Worm (Caenorhabditis elegans) whole organism, L4 larva: ENCODE results near the gene fbxa-143.

ENCODE experiments used
- F10B5.3 ChIP-seq: sonication (generic microtip); optimal IDR thresholded peaks from 2 replicates; lab custom pipeline; 2016; ENCODE audit warnings: mild to moderate bottlenecking, missing genetic modification characterization, missing compliant biosample characterization
- R02D3.7 ChIP-seq: fragments of 150-350 bp; sonication (generic microtip); optimal IDR thresholded peaks from 3 replicates; lab custom pipeline; 2014; ENCODE audit warnings: missing biosample characterization, missing genetic modification characterization
- T26A8.4 ChIP-seq: fragments of 200-800 bp; sonication (Bioruptor generic); IDR thresholded peaks from 2 replicates; pipeline ENCODE4 v1.3.6; 2022; ENCODE audit warnings: missing genetic modification characterization, missing compliant biosample characterization
- ZK337.2 ChIP-seq: fragments of 200-800 bp; sonication (Bioruptor generic); IDR thresholded peaks from 2 replicates; pipeline ENCODE4 v1.3.6; 2022; ENCODE audit warnings: missing genetic modification reagents, missing genetic modification characterization, missing compliant biosample characterization
- ceh-20 ChIP-seq: fragments of 200-800 bp; sonication (Bioruptor generic); IDR thresholded peaks from 2 replicates; pipeline ENCODE4 v1.3.6; 2022; ENCODE audit warnings: missing genetic modification reagents, missing genetic modification characterization, missing compliant biosample characterization
- ceh-32 ChIP-seq: sonication (generic microtip); optimal IDR thresholded peaks from 2 replicates; lab custom pipeline; 2016; ENCODE audit warnings: mild to moderate bottlenecking, missing genetic modification characterization, missing compliant biosample characterization; ENCODE audit not compliant: poor library complexity
- ceh-82 ChIP-seq: sonication (generic microtip); optimal IDR thresholded peaks from 2 replicates; lab custom pipeline; 2017; ENCODE audit warnings: missing biosample characterization, missing genetic modification characterization
- daf-16 ChIP-seq, 3 experiments: sonication (generic microtip); optimal IDR thresholded peaks; 2 replicates each; lab custom pipeline; 2016 to 2017; ENCODE audit warnings: missing genetic modification characterization in 3 of 3, missing genetic modification reagents in 3 of 3, mild to moderate bottlenecking in 2 of 3, missing compliant biosample characterization in 2 of 3, missing biosample characterization in 1 of 3, moderate library complexity in 1 of 3
- dmd-6 ChIP-seq: fragments of 200-800 bp; sonication (Bioruptor generic); IDR thresholded peaks from 2 replicates; pipeline ENCODE4 v1.3.6; 2022; ENCODE audit warnings: missing genetic modification reagents, missing genetic modification characterization, missing compliant biosample characterization
- dve-1 ChIP-seq: sonication (generic microtip); optimal IDR thresholded peaks from 2 replicates; lab custom pipeline; 2017; ENCODE audit warnings: antibody characterized with exemption, mild to moderate bottlenecking, missing genetic modification characterization, missing compliant biosample characterization; ENCODE audit not compliant: insufficient read depth
- fkh-10 ChIP-seq: fragments of 150-350 bp; optimal IDR thresholded peaks from 2 replicates; lab custom pipeline; 2014; ENCODE audit warnings: missing biosample characterization, missing genetic modification reagents, missing genetic modification characterization
- fos-1 ChIP-seq: fragments of 150-350 bp; optimal IDR thresholded peaks from 2 replicates; lab custom pipeline; 2014; ENCODE audit warnings: missing biosample characterization, missing genetic modification characterization
- gei-8 ChIP-seq: fragments of 200-800 bp; sonication (Bioruptor generic); optimal IDR thresholded peaks from 2 replicates; lab custom pipeline; 2018; ENCODE audit warnings: mild to moderate bottlenecking, missing genetic modification characterization, missing compliant biosample characterization
- lin-13 ChIP-seq: fragments of 150-350 bp; optimal IDR thresholded peaks from 2 replicates; lab custom pipeline; 2014; ENCODE audit warnings: missing biosample characterization, missing genetic modification reagents, missing genetic modification characterization
- mep-1 ChIP-seq: fragments of 150-350 bp; sonication (generic microtip); optimal IDR thresholded peaks from 3 replicates; lab custom pipeline; 2014; ENCODE audit warnings: missing biosample characterization, missing genetic modification characterization
- mes-2 ChIP-seq: sonication (generic microtip); optimal IDR thresholded peaks from 2 replicates; lab custom pipeline; 2016; ENCODE audit warnings: missing genotype, mild to moderate bottlenecking, missing genetic modification characterization, missing compliant biosample characterization; ENCODE audit not compliant: poor library complexity, severe bottlenecking
- mxl-3 ChIP-seq: fragments of 200-800 bp; sonication (Bioruptor generic); optimal IDR thresholded peaks from 2 replicates; lab custom pipeline; 2018; ENCODE audit warnings: mild to moderate bottlenecking, missing genetic modification characterization, missing compliant biosample characterization
- nhr-111 ChIP-seq: fragments of 200-800 bp; sonication (Bioruptor generic); optimal IDR thresholded peaks from 2 replicates; lab custom pipeline; 2018; ENCODE audit warnings: mild to moderate bottlenecking, missing genetic modification characterization, missing compliant biosample characterization
- nhr-237 ChIP-seq: sonication (generic microtip); optimal IDR thresholded peaks from 2 replicates; lab custom pipeline; 2017; ENCODE audit warnings: missing biosample characterization, missing genetic modification characterization
- nhr-28 ChIP-seq: fragments of 150-350 bp; optimal IDR thresholded peaks from 2 replicates; lab custom pipeline; 2014; ENCODE audit warnings: missing biosample characterization, missing genetic modification characterization
- nhr-41 ChIP-seq: fragments of 200-800 bp; sonication (Bioruptor generic); IDR thresholded peaks from 2 replicates; pipeline ENCODE4 v1.3.6; 2022; ENCODE audit warnings: missing genetic modification reagents, missing genetic modification characterization, missing compliant biosample characterization
- nhr-76 ChIP-seq: fragments of 150-350 bp; optimal IDR thresholded peaks from 2 replicates; lab custom pipeline; 2014; ENCODE audit warnings: missing biosample characterization, missing genetic modification characterization
- pha-4 ChIP-seq, 2 experiments: fragments of 150-350 bp in 1 of 2; fragments of 200-800 bp in 1 of 2; sonication (Bioruptor generic) in 1 of 2; IDR thresholded peaks in 1 of 2; optimal IDR thresholded peaks in 1 of 2; 2 replicates each; pipeline versions ENCODE4 v1.3.6 to Lab custom; 2014 to 2022; ENCODE audit warnings: missing genetic modification characterization in 2 of 2, missing genetic modification reagents in 2 of 2, missing biosample characterization in 1 of 2, missing compliant biosample characterization in 1 of 2
- php-3 ChIP-seq: fragments of 200-800 bp; sonication (Bioruptor generic); IDR thresholded peaks from 2 replicates; pipeline ENCODE4 v1.3.6; 2022; ENCODE audit warnings: missing genetic modification reagents, missing genetic modification characterization, missing compliant biosample characterization
- pqm-1 ChIP-seq: sonication (generic microtip); optimal IDR thresholded peaks from 2 replicates; lab custom pipeline; 2017; ENCODE audit warnings: missing biosample characterization, missing genetic modification characterization
- set-16 ChIP-seq: fragments of 200-800 bp; sonication (Bioruptor generic); IDR thresholded peaks from 2 replicates; pipeline ENCODE4 v1.3.6; 2022; ENCODE audit warnings: missing genetic modification reagents, missing genetic modification characterization, missing compliant biosample characterization
- skn-1 ChIP-seq: fragments of 150-350 bp; optimal IDR thresholded peaks from 2 replicates; lab custom pipeline; 2014; ENCODE audit warnings: missing biosample characterization, missing genetic modification characterization
- snpc-1.2 ChIP-seq: fragments of 200-800 bp; sonication (Bioruptor generic); IDR thresholded peaks from 2 replicates; pipeline ENCODE4 v1.3.6; 2022; ENCODE audit warnings: missing genetic modification reagents, missing genetic modification characterization, missing compliant biosample characterization
- spr-1 ChIP-seq: sonication (generic microtip); optimal IDR thresholded peaks from 2 replicates; lab custom pipeline; 2016; ENCODE audit warnings: mild to moderate bottlenecking, missing genetic modification characterization, missing compliant biosample characterization
- spr-3 ChIP-seq: fragments of 200-800 bp; sonication (Bioruptor generic); optimal IDR thresholded peaks from 2 replicates; lab custom pipeline; 2018; ENCODE audit warnings: mild to moderate bottlenecking, missing genetic modification characterization, missing compliant biosample characterization
- tag-97 ChIP-seq: fragments of 200-800 bp; sonication (Bioruptor generic); IDR thresholded peaks from 2 replicates; pipeline ENCODE4 v1.3.6; 2022; ENCODE audit warnings: missing genetic modification characterization, missing compliant biosample characterization
- unc-62 ChIP-seq, 3 experiments: fragments of 150-350 bp in 1 of 3; sonication (generic microtip); optimal IDR thresholded peaks in 2 of 3; peaks in 1 of 3; 1 replicate in 1 of 3; 2 replicates in 2 of 3; lab custom pipeline; 2014 to 2017; ENCODE audit warnings: missing biosample characterization in 3 of 3, missing genetic modification characterization in 3 of 3, missing genetic modification reagents in 3 of 3, missing genotype in 1 of 3

fbxa-143 gene

ce11 chrV:16132215-16132614 is 4.9 kb upstream of the fbxa-143 start:
- no peak for TF ChIP-seq snpc-1.2 (GFP tag; lab: Robert Waterston, UW)
- peak in 1 of 2 experiments; percentile 7 for TF ChIP-seq unc-62 (GFP tag; optimal IDR thresholded peaks at IDR 0.05 in 1 of 2; lab: Kevin White, UChicago)
- TF ChIP-seq unc-62 (tag; optimal IDR thresholded peaks at IDR 0.05; lab: Kevin White, UChicago): no peak

DNA sequence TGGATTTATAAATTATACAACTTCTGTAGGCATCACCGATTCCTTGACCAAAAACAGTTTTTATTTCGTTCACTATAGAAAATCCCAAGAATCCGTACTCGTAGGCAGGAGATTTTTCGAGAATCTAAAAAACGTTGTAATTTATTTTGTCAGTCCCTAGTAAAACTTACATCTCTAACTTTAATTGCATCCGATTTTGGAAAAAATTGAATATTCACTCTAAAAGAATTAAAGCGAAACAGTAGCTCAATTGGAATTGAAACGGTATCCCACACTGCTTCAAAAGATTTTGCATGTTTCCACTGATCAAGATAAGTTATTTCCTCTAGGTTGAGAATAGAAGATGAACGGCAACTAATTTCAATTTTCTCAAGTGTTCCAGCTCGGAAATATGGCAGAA is 3.9 kb upstream of the fbxa-143 start, which contains the start of gene fbxa-142:
Gene fbxa-142 (minus strand): TSS at position 101 of the 400 bp plus-strand sequence.
- TF ChIP-seq unc-62 (GFP tag; optimal IDR thresholded peaks at IDR 0.05 in 1 of 2; lab: Kevin White, UChicago) (peak in 1 of 2 experiments; percentile 27), unc-62 (tag; optimal IDR thresholded peaks at IDR 0.05; lab: Kevin White, UChicago) (no peak), skn-1 (tag; lab: Kevin White, UChicago) (no peak)
- TF ChIP-seq, all 104 proteins: peak for 1

DNA sequence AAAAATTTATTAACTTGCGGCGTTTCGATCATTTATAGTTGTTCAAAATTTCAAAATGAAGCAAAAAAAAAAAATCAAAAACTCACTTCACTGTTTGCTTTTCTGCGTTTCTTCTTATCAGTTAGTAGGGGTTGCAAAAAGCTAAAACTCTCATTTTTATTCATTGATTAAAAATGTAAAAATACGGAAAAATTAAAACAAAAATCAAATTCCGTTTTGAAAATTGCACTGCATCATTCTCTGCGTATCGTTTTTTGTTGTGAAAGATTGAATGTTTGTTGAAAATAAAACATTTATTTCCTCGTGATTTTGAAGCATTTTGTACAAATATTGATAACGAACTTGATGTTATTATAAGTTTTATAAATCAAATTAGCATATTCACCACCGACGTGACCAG is 1.8 kb upstream of the fbxa-143 start:
- TF ChIP-seq ceh-32 (tag; lab: Kevin White, UChicago) (no peak), F10B5.3 (tag; lab: Kevin White, UChicago) (no peak), ceh-20 (no peak), php-3 (no peak), dve-1 (peak; percentile 38), gei-8 (GFP tag; lab: Kevin White, UChicago) (no peak), fos-1 (tag; lab: Kevin White, UChicago) (no peak), set-16 (GFP tag; lab: Robert Waterston, UW) (no peak), spr-3 (GFP tag; lab: Kevin White, UChicago) (no peak), ceh-82 (tag; lab: Kevin White, UChicago) (no peak), dmd-6 (GFP tag; lab: Robert Waterston, UW) (no peak), pqm-1 (tag; lab: Kevin White, UChicago) (peak; percentile 78), nhr-237 (tag; lab: Kevin White, UChicago) (no peak), lin-13 (GFP tag; lab: Kevin White, UChicago) (no peak), mes-2 (no peak), daf-16 (GFP tag; optimal IDR thresholded peaks at IDR 0.05; lab: Kevin White, UChicago) (no peak), daf-16 (tag; optimal IDR thresholded peaks at IDR 0.05; lab: Kevin White, UChicago) (peak; percentile 38), nhr-41 (no peak)

DNA sequence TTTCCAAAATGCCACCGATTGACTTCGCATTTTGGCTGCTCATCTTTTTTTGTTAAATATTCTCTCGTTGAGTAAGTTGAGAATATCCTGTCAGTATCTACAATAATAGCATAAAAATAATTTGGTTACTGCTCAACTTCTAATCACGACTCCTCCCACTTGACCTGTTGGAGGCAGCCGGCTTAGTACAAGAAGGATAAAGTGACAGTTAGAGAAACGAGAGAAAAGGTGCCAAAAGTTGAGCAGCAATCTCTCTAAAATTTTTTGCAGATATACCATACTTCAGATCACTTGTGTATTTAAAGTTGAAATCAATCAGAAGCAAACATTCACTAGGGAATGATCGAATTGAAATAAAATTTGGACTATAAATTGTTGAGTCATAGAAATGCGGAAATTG is 2.6 kb downstream of the fbxa-143 start, which contains the start of gene nhr-111:
Gene nhr-111 (minus strand): TSS at position 101 of the 400 bp plus-strand sequence.
- no peak for TF ChIP-seq spr-1

- no peak for TF ChIP-seq daf-16 (GFP tag; optimal IDR thresholded peaks at IDR 0.05; lab: Kevin White, UChicago)
- peak; percentile 29 for TF ChIP-seq daf-16 (tag; optimal IDR thresholded peaks at IDR 0.05; lab: Kevin White, UChicago)
- TF ChIP-seq tag-97 (GFP tag; lab: Robert Waterston, UW): no peak
- TF ChIP-seq nhr-76 (tag; lab: Kevin White, UChicago): no peak
- TF ChIP-seq mxl-3: no peak
- no peak for TF ChIP-seq mep-1 (tag; lab: Kevin White, UChicago)
- no peak for TF ChIP-seq mes-2
- no peak for TF ChIP-seq nhr-111
- peak; percentile 60 for TF ChIP-seq nhr-28 (tag; lab: Kevin White, UChicago)
- no peak for TF ChIP-seq ZK337.2
- TF ChIP-seq pqm-1 (tag; lab: Kevin White, UChicago): peak; percentile 1
- no peak for TF ChIP-seq R02D3.7
- TF ChIP-seq T26A8.4 (GFP tag; lab: Robert Waterston, UW): no peak
- no peak for TF ChIP-seq fkh-10 (GFP tag; lab: Kevin White, UChicago)
- peak; percentile 12; the same call in 1 of the 2 replicates for TF ChIP-seq dmd-6 (GFP tag; lab: Robert Waterston, UW)
- peak; percentile 32 for TF ChIP-seq dve-1
- no peak for TF ChIP-seq pha-4 (GFP tag; IDR thresholded peaks at IDR 0.05; lab: Robert Waterston, UW)
- peak; percentile 7 for TF ChIP-seq pha-4 (tag; optimal IDR thresholded peaks at IDR 0.05; lab: Kevin White, UChicago)
- TF ChIP-seq, all 104 proteins: peak for 6
Observed at ce11 chrV:16121451-16121850, 5.8 kb downstream of the fbxa-143 start.
